Worm (Caenorhabditis elegans) whole organism, young adult: ENCODE measurements around the gene rars-1.

Experiments used
- D2030.7 ChIP-seq: fragments of 200-800 bp; sonication (Bioruptor generic); IDR thresholded peaks from 2 replicates; pipeline ENCODE4 v1.3.6; 2022; ENCODE audit warnings: missing genetic modification reagents, missing genetic modification characterization, missing compliant biosample characterization
- F23B12.7 ChIP-seq: sonication (generic microtip); optimal IDR thresholded peaks from 2 replicates; lab custom pipeline; 2017; ENCODE audit warnings: missing genetic modification characterization, mild to moderate bottlenecking, missing compliant biosample characterization, antibody characterized with exemption, moderate library complexity; ENCODE audit not compliant: insufficient read depth
- F39B2.1 ChIP-seq: fragments of 200-800 bp; sonication (Bioruptor generic); IDR thresholded peaks from 2 replicates; pipeline ENCODE4 v1.3.6; 2022; ENCODE audit warnings: missing genetic modification reagents, missing genetic modification characterization, missing compliant biosample characterization
- F49E8.2 ChIP-seq: sonication (generic microtip); optimal IDR thresholded peaks from 3 replicates; lab custom pipeline; 2017; ENCODE audit warnings: missing genetic modification characterization, mild to moderate bottlenecking, missing compliant biosample characterization, antibody characterized with exemption, moderate library complexity; ENCODE audit not compliant: insufficient read depth
- F52B5.7 ChIP-seq: sonication (generic microtip); optimal IDR thresholded peaks from 2 replicates; lab custom pipeline; 2016; ENCODE audit warnings: mild to moderate bottlenecking, missing genetic modification characterization, missing compliant biosample characterization
- K11D2.4 ChIP-seq: fragments of 200-800 bp; sonication (Bioruptor generic); IDR thresholded peaks from 2 replicates; pipeline ENCODE4 v1.3.6; 2022; ENCODE audit warnings: missing genetic modification reagents, missing genetic modification characterization, missing compliant biosample characterization
- K12H6.12 ChIP-seq: fragments of 200-800 bp; sonication (Bioruptor generic); optimal IDR thresholded peaks from 2 replicates; lab custom pipeline; 2018; ENCODE audit warnings: mild to moderate bottlenecking, missing genetic modification characterization, missing compliant biosample characterization
- T07F8.4 ChIP-seq: sonication (generic microtip); optimal IDR thresholded peaks from 2 replicates; lab custom pipeline; 2016; ENCODE audit warnings: mild to moderate bottlenecking, missing genetic modification characterization, moderate library complexity, missing compliant biosample characterization
- Y56A3A.18 ChIP-seq: fragments of 200-800 bp; sonication (Bioruptor generic); IDR thresholded peaks from 2 replicates; pipeline ENCODE4 v1.3.6; 2022; ENCODE audit warnings: missing genetic modification reagents, missing genetic modification characterization, missing compliant biosample characterization
- Y95B8A.8 ChIP-seq: fragments of 200-800 bp; sonication (Bioruptor generic); IDR thresholded peaks from 2 replicates; pipeline ENCODE4 v1.3.6; 2022; ENCODE audit warnings: missing genetic modification reagents, missing genetic modification characterization, missing compliant biosample characterization
- aptf-3 ChIP-seq: fragments of 200-800 bp; sonication (Bioruptor generic); IDR thresholded peaks from 2 replicates; pipeline ENCODE4 v1.3.6; 2022; ENCODE audit warnings: missing genetic modification characterization, missing compliant biosample characterization
- athp-1 ChIP-seq: sonication (generic microtip); optimal IDR thresholded peaks from 2 replicates; lab custom pipeline; 2017; ENCODE audit warnings: mild to moderate bottlenecking, missing genetic modification characterization, missing compliant biosample characterization
- cebp-1 ChIP-seq, 2 experiments: fragments of 200-800 bp in 1 of 2; sonication (Bioruptor generic) in 1 of 2; sonication (generic microtip) in 1 of 2; IDR thresholded peaks in 1 of 2; optimal IDR thresholded peaks in 1 of 2; 2 replicates each; pipeline versions ENCODE4 v1.3.6 to Lab custom; 2017 to 2022; ENCODE audit warnings: missing compliant biosample characterization in 2 of 2, missing genetic modification characterization in 2 of 2, mild to moderate bottlenecking in 1 of 2, missing genetic modification reagents in 1 of 2, moderate library complexity in 1 of 2
- ceh-91 ChIP-seq: fragments of 200-800 bp; sonication (Bioruptor generic); IDR thresholded peaks from 2 replicates; pipeline ENCODE4 v1.3.6; 2022; ENCODE audit warnings: missing genetic modification reagents, missing genetic modification characterization, missing compliant biosample characterization
- dox-1 ChIP-seq: fragments of 200-800 bp; sonication (Bioruptor generic); IDR thresholded peaks from 2 replicates; pipeline ENCODE4 v1.3.6; 2022; ENCODE audit warnings: missing genetic modification reagents, missing genetic modification characterization, missing compliant biosample characterization
- dpff-1 ChIP-seq: sonication (generic microtip); optimal IDR thresholded peaks from 2 replicates; lab custom pipeline; 2017; ENCODE audit warnings: mild to moderate bottlenecking, missing genetic modification characterization, missing compliant biosample characterization
- egl-44 ChIP-seq: fragments of 200-800 bp; sonication (Bioruptor generic); IDR thresholded peaks from 2 replicates; pipeline ENCODE4 v1.3.6; 2022; ENCODE audit warnings: missing genetic modification reagents, missing genetic modification characterization, missing compliant biosample characterization
- egrh-3 ChIP-seq: fragments of 200-800 bp; sonication (Bioruptor generic); IDR thresholded peaks from 2 replicates; pipeline ENCODE4 v1.3.6; 2022; ENCODE audit warnings: missing genetic modification reagents, missing genetic modification characterization, missing compliant biosample characterization
- him-1 ChIP-seq: sonication (generic microtip); optimal IDR thresholded peaks from 2 replicates; lab custom pipeline; 2016; ENCODE audit warnings: missing genotype, missing genetic modification reagents, missing genetic modification characterization, missing compliant biosample characterization
- hmg-1.2 ChIP-seq: fragments of 200-800 bp; sonication (Bioruptor generic); IDR thresholded peaks from 2 replicates; pipeline ENCODE4 v1.3.6; 2022; ENCODE audit warnings: missing genetic modification reagents, missing genetic modification characterization, missing compliant biosample characterization
- hmg-20 ChIP-seq: fragments of 200-800 bp; sonication (Bioruptor generic); IDR thresholded peaks from 2 replicates; pipeline ENCODE4 v1.3.6; 2022; ENCODE audit warnings: missing genetic modification reagents, missing genetic modification characterization, missing compliant biosample characterization
- hrde-1 ChIP-seq: sonication (generic microtip); optimal IDR thresholded peaks from 2 replicates; lab custom pipeline; 2016; ENCODE audit warnings: missing genetic modification characterization, mild to moderate bottlenecking, missing compliant biosample characterization, moderate library complexity, missing genotype, missing genetic modification reagents, borderline replicate concordance
- hsf-1 ChIP-seq: fragments of 200-800 bp; sonication (Bioruptor generic); IDR thresholded peaks from 2 replicates; pipeline ENCODE4 v1.3.6; 2022; ENCODE audit warnings: missing genetic modification reagents, missing genetic modification characterization, missing compliant biosample characterization
- let-526 ChIP-seq: fragments of 200-800 bp; sonication (Bioruptor generic); IDR thresholded peaks from 2 replicates; pipeline ENCODE4 v1.3.6; 2022; ENCODE audit warnings: missing genetic modification reagents, missing genetic modification characterization, missing compliant biosample characterization
- lin-40 ChIP-seq: sonication (generic microtip); optimal IDR thresholded peaks from 2 replicates; lab custom pipeline; 2016; ENCODE audit warnings: missing genetic modification characterization, mild to moderate bottlenecking, missing compliant biosample characterization, missing genotype, missing genetic modification reagents
- lsl-1 ChIP-seq: fragments of 200-800 bp; sonication (Bioruptor generic); optimal IDR thresholded peaks from 2 replicates; lab custom pipeline; 2018; ENCODE audit warnings: mild to moderate bottlenecking, missing genetic modification characterization, moderate library complexity, missing compliant biosample characterization
- madf-10 ChIP-seq: sonication (generic microtip); optimal IDR thresholded peaks from 2 replicates; lab custom pipeline; 2016; ENCODE audit warnings: mild to moderate bottlenecking, missing genetic modification characterization, missing compliant biosample characterization
- madf-8 ChIP-seq: fragments of 200-800 bp; sonication (Bioruptor generic); conservative IDR thresholded peaks from 2 replicates; pipeline ENCODE4 v1.3.6; 2022; ENCODE audit warnings: missing genetic modification reagents, missing genetic modification characterization, missing compliant biosample characterization
- nfya-1 ChIP-seq: sonication (generic microtip); optimal IDR thresholded peaks from 2 replicates; lab custom pipeline; 2017; ENCODE audit warnings: antibody characterized with exemption, missing compliant biosample characterization, missing genetic modification characterization, borderline replicate concordance; ENCODE audit not compliant: insufficient read depth
- nfyb-1 ChIP-seq: fragments of 200-800 bp; sonication (Bioruptor generic); IDR thresholded peaks from 2 replicates; pipeline ENCODE4 v1.3.6; 2022; ENCODE audit warnings: missing genetic modification reagents, missing genetic modification characterization, missing compliant biosample characterization
- nhr-120 ChIP-seq: fragments of 200-800 bp; sonication (Bioruptor generic); IDR thresholded peaks from 2 replicates; pipeline ENCODE4 v1.3.6; 2022; ENCODE audit warnings: missing genetic modification characterization, missing compliant biosample characterization
- rcor-1 ChIP-seq: fragments of 200-800 bp; sonication (Bioruptor generic); IDR thresholded peaks from 2 replicates; pipeline ENCODE4 v1.3.6; 2022; ENCODE audit warnings: missing genetic modification reagents, missing genetic modification characterization, missing compliant biosample characterization
- rec-8 ChIP-seq, 2 experiments: sonication (generic microtip); optimal IDR thresholded peaks; 2 replicates each; lab custom pipeline; 2016; ENCODE audit warnings: mild to moderate bottlenecking in 2 of 2, missing genetic modification characterization in 2 of 2, missing genetic modification reagents in 2 of 2, missing genotype in 2 of 2, missing biosample characterization in 1 of 2, missing compliant biosample characterization in 1 of 2, moderate library complexity in 1 of 2
- repo-1 ChIP-seq: sonication (generic microtip); optimal IDR thresholded peaks from 2 replicates; lab custom pipeline; 2017; ENCODE audit warnings: mild to moderate bottlenecking, missing genetic modification characterization, missing compliant biosample characterization
- sdz-38 ChIP-seq: sonication (generic microtip); optimal IDR thresholded peaks from 2 replicates; lab custom pipeline; 2016; ENCODE audit warnings: missing genotype, missing genetic modification characterization, missing compliant biosample characterization
- snpc-1.1 ChIP-seq: sonication (generic microtip); optimal IDR thresholded peaks from 2 replicates; lab custom pipeline; 2017; ENCODE audit warnings: missing genetic modification characterization, mild to moderate bottlenecking, missing compliant biosample characterization, antibody characterized with exemption, moderate library complexity, missing genotype, missing genetic modification reagents; ENCODE audit not compliant: insufficient read depth
- snpc-1.3 ChIP-seq: sonication (generic microtip); optimal IDR thresholded peaks from 2 replicates; lab custom pipeline; 2017; ENCODE audit warnings: missing genetic modification characterization, mild to moderate bottlenecking, missing compliant biosample characterization, antibody characterized with exemption, moderate library complexity, missing genotype, missing genetic modification reagents; ENCODE audit not compliant: insufficient read depth
- snpc-4 ChIP-seq, 5 experiments: fragments of 150-350 bp in 1 of 5; sonication (generic microtip) in 4 of 5; optimal IDR thresholded peaks; 2 replicates each; lab custom pipeline; 2014 to 2018; ENCODE audit warnings: missing genetic modification characterization in 5 of 5, missing biosample characterization in 3 of 5, antibody characterized with exemption in 2 of 5, mild to moderate bottlenecking in 2 of 5, missing compliant biosample characterization in 2 of 5, missing genotype in 2 of 5, moderate library complexity in 2 of 5, missing genetic modification reagents in 1 of 5
- somi-1 ChIP-seq: fragments of 200-800 bp; sonication (Bioruptor generic); optimal IDR thresholded peaks from 2 replicates; lab custom pipeline; 2018; ENCODE audit warnings: mild to moderate bottlenecking, missing genetic modification characterization, missing compliant biosample characterization
- zfh-2 ChIP-seq: fragments of 200-800 bp; sonication (Bioruptor generic); conservative IDR thresholded peaks from 2 replicates; pipeline ENCODE4 v1.3.6; 2022; ENCODE audit warnings: missing genetic modification reagents, missing genetic modification characterization, missing compliant biosample characterization
- ztf-22 ChIP-seq: fragments of 200-800 bp; sonication (Bioruptor generic); optimal IDR thresholded peaks from 2 replicates; lab custom pipeline; 2018; ENCODE audit warnings: mild to moderate bottlenecking, missing genetic modification characterization, moderate library complexity, missing compliant biosample characterization

The rars-1 gene

DNA sequence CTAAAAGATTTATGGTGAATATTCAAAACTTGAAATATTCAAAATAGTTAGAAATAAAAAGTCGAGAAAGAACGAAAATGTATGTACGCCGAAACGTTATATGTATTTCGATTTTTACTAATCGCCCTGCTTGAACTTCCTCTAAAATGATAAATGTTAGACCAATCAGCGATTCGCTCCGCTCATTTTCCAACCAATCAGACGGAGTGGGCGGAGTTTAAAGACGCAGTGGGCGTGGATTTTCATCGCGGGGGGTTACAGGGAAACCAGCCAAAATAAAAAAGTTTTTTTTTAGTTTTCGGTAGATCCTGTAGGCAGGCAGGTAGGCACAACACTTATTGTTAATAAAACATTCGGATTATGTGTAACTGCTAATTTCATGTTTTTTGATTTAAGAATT is 36.0 kb upstream of the rars-1 start:
- peak; percentile 64; the same call in 1 of the 2 replicates for TF ChIP-seq nfyb-1 (GFP tag; lab: Robert Waterston, UW)
- no peak for TF ChIP-seq D2030.7 (GFP tag; lab: Robert Waterston, UW)

- no peak for TF ChIP-seq Y56A3A.18 (GFP tag; lab: Robert Waterston, UW)
- no peak for TF ChIP-seq him-1 (tag; lab: Kevin White, UChicago)
- TF ChIP-seq snpc-1.1 = no peak
- no peak for TF ChIP-seq athp-1 (tag; lab: Kevin White, UChicago)
- no peak for TF ChIP-seq hmg-20 (GFP tag; lab: Robert Waterston, UW)
- no peak for TF ChIP-seq rcor-1 (GFP tag; lab: Robert Waterston, UW)
- TF ChIP-seq dox-1 (GFP tag; lab: Robert Waterston, UW) = no peak
- no peak for TF ChIP-seq hmg-1.2 (GFP tag; lab: Robert Waterston, UW)
- no peak for TF ChIP-seq F49E8.2 (tag; lab: Kevin White, UChicago)
- TF ChIP-seq Y95B8A.8 (GFP tag; lab: Robert Waterston, UW) = no peak
- TF ChIP-seq rec-8 (tag; optimal IDR thresholded peaks at IDR 0.05; lab: Kevin White, UChicago) = no peak
- TF ChIP-seq hrde-1 (tag; lab: Kevin White, UChicago) = no peak
- no peak for TF ChIP-seq T07F8.4 (tag; lab: Kevin White, UChicago)
- no peak for TF ChIP-seq egl-44 (GFP tag; lab: Robert Waterston, UW)
- TF ChIP-seq madf-8 = no peak
- no peak for TF ChIP-seq snpc-4 (GFP tag; optimal IDR thresholded peaks at IDR 0.05; lab: Kevin White, UChicago)
- no peak for TF ChIP-seq snpc-4 (tag; optimal IDR thresholded peaks at IDR 0.05; lab: Kevin White, UChicago)
- TF ChIP-seq cebp-1 (GFP tag; IDR thresholded peaks at IDR 0.05; lab: Robert Waterston, UW) = no peak
- TF ChIP-seq cebp-1 (tag; optimal IDR thresholded peaks at IDR 0.05; lab: Kevin White, UChicago) = no peak
- no peak for TF ChIP-seq nhr-120 (GFP tag; lab: Robert Waterston, UW)
- TF ChIP-seq ztf-22 = no peak
Measured at ce11 chrIII:4951824-4952223, 34.8 kb upstream of the rars-1 start, which contains the start of gene flh-2. Gene flh-2 (plus strand): TSS chrIII:4952124.

- TF ChIP-seq repo-1 (no peak), zfh-2 (GFP tag; lab: Robert Waterston, UW) (peak; percentile 91), egrh-3 (GFP tag; lab: Robert Waterston, UW) (peak; percentile 69; the same call in 1 of the 2 replicates)
Measured at ce11 chrIII:4951210-4951609, 34.2 kb upstream of the rars-1 start.

ce11 chrIII:4950345-4950744 is 33.4 kb upstream of the rars-1 start:
- TF ChIP-seq dpff-1 (tag; lab: Kevin White, UChicago) (no peak), K11D2.4 (0 out of 2 replicates have a peak, but pooled peaks have one; percentile 63), hsf-1 (GFP tag; lab: Robert Waterston, UW) (no peak), lsl-1 (no peak), let-526 (no peak), K12H6.12 (peak; percentile 29), F23B12.7 (peak; percentile 13), nfya-1 (tag; lab: Kevin White, UChicago) (no peak), snpc-1.3 (tag; lab: Kevin White, UChicago) (no peak), F52B5.7 (no peak), aptf-3 (GFP tag; lab: Robert Waterston, UW) (no peak), ceh-91 (GFP tag; lab: Robert Waterston, UW) (no peak), zfh-2 (GFP tag; lab: Robert Waterston, UW) (peak; percentile 88), Y56A3A.18 (GFP tag; lab: Robert Waterston, UW) (no peak), cebp-1 (GFP tag; IDR thresholded peaks at IDR 0.05; lab: Robert Waterston, UW) (no peak), cebp-1 (tag; optimal IDR thresholded peaks at IDR 0.05; lab: Kevin White, UChicago) (peak; percentile 37), madf-10 (tag; lab: Kevin White, UChicago) (no peak), sdz-38 (tag; lab: Kevin White, UChicago) (no peak), lin-40 (tag; lab: Kevin White, UChicago) (no peak), somi-1 (no peak), F39B2.1 (no peak)
